Worm (Caenorhabditis elegans): ENCODE data around the gene abcf-3.

DNA sequence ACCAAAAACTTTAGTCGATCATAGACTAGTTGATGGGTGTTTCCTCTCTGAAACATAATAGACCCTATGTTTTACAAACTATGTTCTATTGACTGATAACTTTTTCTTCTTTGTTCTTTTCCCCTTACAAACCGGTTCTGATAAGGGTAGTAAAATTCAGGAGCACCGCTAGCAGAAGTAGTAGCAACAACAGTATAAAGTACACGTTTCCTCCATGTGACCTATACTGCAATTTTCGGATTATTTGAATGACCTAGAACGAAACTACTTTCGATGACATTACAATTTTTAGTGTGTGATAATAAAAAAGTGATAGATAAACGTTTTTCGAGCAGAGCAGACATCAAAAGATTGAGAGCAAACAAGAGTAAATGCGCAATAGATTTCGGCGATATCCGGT is 7.1 kb downstream of the abcf-3 start:
- no peak for TF ChIP-seq mec-3 (tag; optimal IDR thresholded peaks at IDR 0.05; ENCODE audit: borderline replicate concordance)
- no peak for TF ChIP-seq pha-4 (tag; optimal IDR thresholded peaks at IDR 0.05)
- no peak for TF ChIP-seq pha-2 (tag; optimal IDR thresholded peaks at IDR 0.05)
- TF ChIP-seq hlh-15 (tag; optimal IDR thresholded peaks at IDR 0.05), result no peak
- no peak for TF ChIP-seq ztf-16 (tag; optimal IDR thresholded peaks at IDR 0.05)
- TF ChIP-seq unc-55 (GFP tag; optimal IDR thresholded peaks at IDR 0.05), result no peak
- no peak for TF ChIP-seq ceh-24 (tag; optimal IDR thresholded peaks at IDR 0.05)
- TF ChIP-seq hlh-30 (tag; optimal IDR thresholded peaks at IDR 0.05; ENCODE audit: insufficient read depth), result no peak
- no peak for TF ChIP-seq fkh-10 (GFP tag; optimal IDR thresholded peaks at IDR 0.05)

Data from whole organism, late embryonic.